Worm (Caenorhabditis elegans): Measurements from ENCODE around the gene R02D5.1.

The R02D5.1 gene

ce11 chrV:14503065-14503464, 5.0 kb upstream of the R02D5.1 start (continued):
- TF ChIP-seq nhr-41 (GFP tag; IDR thresholded peaks at IDR 0.05), result no peak
- no peak for TF ChIP-seq F37D6.2 (tag; optimal IDR thresholded peaks at IDR 0.05)
- TF ChIP-seq mep-1 (tag; optimal IDR thresholded peaks at IDR 0.05), result peak; percentile 30
- peak; percentile 96 for TF ChIP-seq nhr-28 (tag; optimal IDR thresholded peaks at IDR 0.05)
- TF ChIP-seq nhr-77 (tag; optimal IDR thresholded peaks at IDR 0.05), result peak; percentile 68
- peak; percentile 50; the same call in 1 of the 2 replicates for TF ChIP-seq dmd-6 (GFP tag; IDR thresholded peaks at IDR 0.05)
- no peak for TF ChIP-seq nhr-25 (tag; optimal IDR thresholded peaks at IDR 0.05; ENCODE audit: borderline replicate concordance, insufficient read depth)
- TF ChIP-seq pqm-1 (tag; optimal IDR thresholded peaks at IDR 0.05), result peak; percentile 95
- no peak for TF ChIP-seq nhr-42 (GFP tag; IDR thresholded peaks at IDR 0.05)
- TF ChIP-seq hlh-30 (tag; optimal IDR thresholded peaks at IDR 0.05; ENCODE audit: insufficient read depth), result peak; percentile 44
- peak; percentile 1 for TF ChIP-seq mxl-3 (GFP tag; optimal IDR thresholded peaks at IDR 0.05)
- no peak for TF ChIP-seq fos-1 (tag; optimal IDR thresholded peaks at IDR 0.05)
- TF ChIP-seq nhr-111 (GFP tag; optimal IDR thresholded peaks at IDR 0.05), result no peak
- TF ChIP-seq madf-9 (GFP tag; conservative IDR thresholded peaks at IDR 0.05), result no peak
- TF ChIP-seq nhr-76 (tag; optimal IDR thresholded peaks at IDR 0.05), result no peak
- TF ChIP-seq daf-19 (GFP tag; conservative IDR thresholded peaks at IDR 0.05), result no peak
- no peak for TF ChIP-seq gei-8 (GFP tag; optimal IDR thresholded peaks at IDR 0.05)
- no peak for TF ChIP-seq lsy-2 (tag; optimal IDR thresholded peaks at IDR 0.05)
- no peak for TF ChIP-seq ces-1 (GFP tag; optimal IDR thresholded peaks at IDR 0.05)

- TF ChIP-seq F26F4.8 (GFP tag; conservative IDR thresholded peaks at IDR 0.05), result no peak
- TF ChIP-seq zag-1 (tag; optimal IDR thresholded peaks at IDR 0.05), result no peak
- TF ChIP-seq Y105C5A.15 (GFP tag; IDR thresholded peaks at IDR 0.05), result no peak
- TF ChIP-seq ceh-44 (GFP tag; IDR thresholded peaks at IDR 0.05), result no peak
- no peak for TF ChIP-seq zfp-2 (tag; optimal IDR thresholded peaks at IDR 0.05)
- no peak for TF ChIP-seq T26A8.4 (GFP tag; IDR thresholded peaks at IDR 0.05)
- TF ChIP-seq nhr-111 (GFP tag; optimal IDR thresholded peaks at IDR 0.05), result no peak
- TF ChIP-seq daf-16 (GFP tag; optimal IDR thresholded peaks at IDR 0.05), result no peak
- TF ChIP-seq daf-16 (tag; optimal IDR thresholded peaks at IDR 0.05), result peak; percentile 60
- TF ChIP-seq aha-1 (tag), result peak; percentile 87
- TF ChIP-seq daf-12 (tag; optimal IDR thresholded peaks at IDR 0.05), result no peak
- no peak for TF ChIP-seq ceh-28 (tag; optimal IDR thresholded peaks at IDR 0.05)
- TF ChIP-seq spr-3 (GFP tag; optimal IDR thresholded peaks at IDR 0.05), result no peak
- TF ChIP-seq dmd-8 (GFP tag; IDR thresholded peaks at IDR 0.05), result no peak
- TF ChIP-seq madf-5 (GFP tag; IDR thresholded peaks at IDR 0.05), result no peak
- TF ChIP-seq nhr-6 (tag; optimal IDR thresholded peaks at IDR 0.05), result peak; percentile 23
These were observed 3.9 kb upstream of the R02D5.1 start for ce11 chrV:14504120-14504519.

- TF ChIP-seq ceh-32 (tag; optimal IDR thresholded peaks at IDR 0.05; ENCODE audit: poor library complexity) (no peak), arid-1 (GFP tag; conservative IDR thresholded peaks at IDR 0.05) (no peak), mep-1 (tag; optimal IDR thresholded peaks at IDR 0.05) (peak; percentile 23), hlh-11 (tag; optimal IDR thresholded peaks at IDR 0.05) (peak; percentile 6), dmd-8 (GFP tag; IDR thresholded peaks at IDR 0.05) (no peak), dmd-6 (GFP tag; IDR thresholded peaks at IDR 0.05) (peak; percentile 27; the same call in 1 of the 2 replicates), mxl-3 (GFP tag; optimal IDR thresholded peaks at IDR 0.05) (peak; percentile 30), nhr-28 (tag; optimal IDR thresholded peaks at IDR 0.05) (peak; percentile 14), zfp-3 (GFP tag; conservative IDR thresholded peaks at IDR 0.05) (no peak)
These were observed 3.3 kb upstream of the R02D5.1 start for ce11 chrV:14504774-14505173.

All from whole organism, L4 larva.